Fruit fly (Drosophila melanogaster): Measurements from ENCODE around the gene CG3698.
A peak's percentile ranks its signal among the peaks of the same experiment; 100 is the strongest.

The CG3698 gene

dm6 chr3L:20784812-20785671 lies 13.1 kb downstream of the CG3698 start (continued):
- TF ChIP-seq CG10267 (tag; optimal IDR thresholded peaks at IDR 0.05): peak; percentile 49
- no peak for TF ChIP-seq CG4404 (GFP tag; IDR thresholded peaks at IDR 0.05)
- TF ChIP-seq PHDP (tag; optimal IDR thresholded peaks at IDR 0.05): peak; percentile 10
- no peak for TF ChIP-seq pnt (GFP tag; optimal IDR thresholded peaks at IDR 0.05)
- peak; percentile 50 for TF ChIP-seq CG13287 (GFP tag; IDR thresholded peaks at IDR 0.05; ENCODE audit: partially characterized antibody)
- peak; percentile 100 for TF ChIP-seq Sry-β (GFP tag; optimal IDR thresholded peaks at IDR 0.05)
- TF ChIP-seq exex (tag; optimal IDR thresholded peaks at IDR 0.05): peak; percentile 5
- TF ChIP-seq Antp (GFP tag; optimal IDR thresholded peaks at IDR 0.05): peak; percentile 9
- TF ChIP-seq oc (tag; optimal IDR thresholded peaks at IDR 0.05): peak; percentile 26
- peak; percentile 0 for TF ChIP-seq CG8281 (tag; optimal IDR thresholded peaks at IDR 0.05)
- TF ChIP-seq CG2116 (GFP tag; optimal IDR thresholded peaks at IDR 0.05): peak; percentile 46
- TF ChIP-seq Gsc (GFP tag; IDR thresholded peaks at IDR 0.05): no peak
- TF ChIP-seq CG4282 (GFP tag; optimal IDR thresholded peaks at IDR 0.05): no peak
- 0 out of 2 replicates have a peak, but pooled peaks have one; percentile 15 for TF ChIP-seq slbo (GFP tag; IDR thresholded peaks at IDR 0.05)
- 0 out of 2 replicates have a peak, but pooled peaks have one; percentile 44 for TF ChIP-seq ato (GFP tag; IDR thresholded peaks at IDR 0.05; ENCODE audit: partially characterized antibody)
- peak; percentile 17 for TF ChIP-seq Neu2 (GFP tag; optimal IDR thresholded peaks at IDR 0.05; ENCODE audit: borderline replicate concordance)
- peak; percentile 90 for TF ChIP-seq ewg (GFP tag; optimal IDR thresholded peaks at IDR 0.05)
- no peak for TF ChIP-seq CG2875 (GFP tag; optimal IDR thresholded peaks at IDR 0.05)
- no peak for TF ChIP-seq fu2 (GFP tag; optimal IDR thresholded peaks at IDR 0.05)
- TF ChIP-seq CG17361 (GFP tag; IDR thresholded peaks at IDR 0.05): peak; percentile 77; the same call in 2 of the 3 replicates
- TF ChIP-seq CTCF (GFP tag; optimal IDR thresholded peaks at IDR 0.05): peak; percentile 15
- TF ChIP-seq sug (tag; optimal IDR thresholded peaks at IDR 0.05): peak; percentile 73
- TF ChIP-seq CG13775 (GFP tag; optimal IDR thresholded peaks at IDR 0.05): peak; percentile 37
- peak; percentile 29 for TF ChIP-seq CG9932 (GFP tag; IDR thresholded peaks at IDR 0.05)
- peak; percentile 51 for TF ChIP-seq Fer1 (GFP tag; optimal IDR thresholded peaks at IDR 0.05)
- no peak for TF ChIP-seq CG15479 (GFP tag; optimal IDR thresholded peaks at IDR 0.05)
- peak; percentile 79 for TF ChIP-seq HLHmδ (GFP tag; optimal IDR thresholded peaks at IDR 0.05)
- TF ChIP-seq CG2129 (GFP tag; IDR thresholded peaks at IDR 0.05; ENCODE audit: partially characterized antibody): no peak
- peak; percentile 40 for TF ChIP-seq nom (GFP tag; optimal IDR thresholded peaks at IDR 0.05)
- no peak for TF ChIP-seq chif (GFP tag; optimal IDR thresholded peaks at IDR 0.05)
- peak; percentile 37 for TF ChIP-seq dmrt99B (tag; optimal IDR thresholded peaks at IDR 0.05)
- peak; percentile 56 for TF ChIP-seq CG14710 (tag; optimal IDR thresholded peaks at IDR 0.05)
- TF ChIP-seq CG13424 (tag; optimal IDR thresholded peaks at IDR 0.05): peak; percentile 50
- peak; percentile 48 for TF ChIP-seq HmgZ (tag; optimal IDR thresholded peaks at IDR 0.05)
- 0 out of 2 replicates have a peak, but pooled peaks have one; percentile 16 for TF ChIP-seq CG11696 (GFP tag; IDR thresholded peaks at IDR 0.05)
- TF ChIP-seq Sry-δ (GFP tag; optimal IDR thresholded peaks at IDR 0.05): peak; percentile 18
- TF ChIP-seq inv (GFP tag; IDR thresholded peaks at IDR 0.05; ENCODE audit: partially characterized antibody): 0 out of 2 replicates have a peak, but pooled peaks have one; percentile 27
- peak; percentile 9; the same call in 1 of the 2 replicates for TF ChIP-seq Scr (GFP tag; IDR thresholded peaks at IDR 0.05; ENCODE audit: partially characterized antibody)
- TF ChIP-seq bsh (GFP tag; optimal IDR thresholded peaks at IDR 0.05): no peak
- TF ChIP-seq wdn (GFP tag; IDR thresholded peaks at IDR 0.05): peak; percentile 82
- peak; percentile 79; the same call in 3 of the 4 replicates for TF ChIP-seq chinmo (GFP tag; IDR thresholded peaks at IDR 0.05; ENCODE audit: partially characterized antibody)
- peak; percentile 9 for TF ChIP-seq YL-1 (GFP tag; optimal IDR thresholded peaks at IDR 0.05)
- no peak for TF ChIP-seq shn (GFP tag; optimal IDR thresholded peaks at IDR 0.05)
- TF ChIP-seq row (GFP tag; IDR thresholded peaks at IDR 0.05): peak; percentile 93
- TF ChIP-seq pum (GFP tag; optimal IDR thresholded peaks at IDR 0.05): no peak
- peak in 1 of 3 experiments; percentile 61 for TF ChIP-seq Stat92E (GFP tag; optimal IDR thresholded peaks at IDR 0.05)
- TF ChIP-seq az2 (GFP tag; optimal IDR thresholded peaks at IDR 0.05): peak; percentile 16

Measured in whole organism, embryonic.